Fruit fly (Drosophila melanogaster) S2 (cell line): ENCODE results near the gene CG6431.

Experiments
- CG8478 ChIP-seq: fragments of >200 bp; optimal IDR thresholded peaks from 2 replicates; lab custom pipeline; 2018
- CTCF ChIP-seq, 2 experiments: fragments of >200 bp; optimal IDR thresholded peaks; 2 replicates each; lab custom pipeline; 2018

DNA sequence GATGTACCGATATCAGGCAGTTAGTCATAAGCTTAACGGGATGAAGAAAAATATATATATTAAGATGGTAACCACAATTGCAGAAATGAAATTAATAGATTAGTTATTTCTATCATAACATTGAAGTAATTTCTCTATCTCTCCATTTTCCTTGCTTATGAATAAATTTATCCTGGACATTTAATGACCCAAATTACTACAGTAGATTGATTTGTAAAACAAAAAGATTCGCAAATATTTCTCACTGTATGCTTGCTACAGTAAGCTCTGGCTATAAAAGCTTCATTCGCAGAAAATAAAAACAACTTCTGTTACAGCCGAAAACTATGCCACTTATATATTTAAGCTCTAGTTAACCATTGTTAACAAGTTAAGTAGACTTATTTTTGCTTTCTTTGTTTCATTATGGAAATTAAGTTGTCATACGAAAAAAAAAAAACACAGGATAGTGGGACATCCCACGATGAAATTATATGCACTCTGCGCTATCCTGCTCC is 43.4 kb upstream of the CG6431 start, which contains the start of gene CG17105:
- TF ChIP-seq CG8478 (lab: Kevin White, UChicago) = no peak
- no peak for TF ChIP-seq CTCF (optimal IDR thresholded peaks at IDR 0.05; lab: Kevin White, UChicago)
